Fruit fly (Drosophila melanogaster) whole organism, embryonic: Measurements from ENCODE around the gene Hexo2.

ENCODE experiments used
- Ada2b ChIP-seq: fragments of 200-800 bp; sonication (Bioruptor generic); IDR thresholded peaks from 2 replicates; pipeline ENCODE4 v1.3.6; 2022; ENCODE audit warnings: missing biosample characterization, missing genetic modification characterization
- Awh ChIP-seq: fragments of 200-800 bp; sonication (Bioruptor generic); IDR thresholded peaks from 2 replicates; pipeline ENCODE4, ENCODE4 v1.3.6; 2022; ENCODE audit warnings: missing biosample characterization, missing genetic modification characterization
- CG1024 ChIP-seq: fragments of 200-800 bp; sonication (Bioruptor generic); IDR thresholded peaks from 2 replicates; pipeline ENCODE4 v1.3.6; 2022; ENCODE audit warnings: missing biosample characterization, missing genetic modification characterization
- CG10462 ChIP-seq: fragments of 200-800 bp; sonication (Bioruptor generic); optimal IDR thresholded peaks from 2 replicates; lab custom pipeline; 2016; ENCODE audit warnings: missing biosample characterization, missing genetic modification characterization
- CG11398 ChIP-seq: fragments of 200-800 bp; sonication (Bioruptor generic); optimal IDR thresholded peaks from 2 replicates; lab custom pipeline; 2016; ENCODE audit warnings: missing biosample characterization, missing genetic modification characterization
- CG12769 ChIP-seq: fragments of 200-800 bp; sonication (Bioruptor generic); optimal IDR thresholded peaks from 2 replicates; lab custom pipeline; 2019; ENCODE audit warnings: missing biosample characterization, mild to moderate bottlenecking, missing genetic modification characterization, moderate library complexity
- CG13424 ChIP-seq: fragments of 200-800 bp; sonication (Bioruptor generic); optimal IDR thresholded peaks from 2 replicates; lab custom pipeline; 2019; ENCODE audit warnings: missing biosample characterization, mild to moderate bottlenecking, missing genetic modification characterization, moderate library complexity
- CG13775 ChIP-seq: fragments of 200-800 bp; sonication (Bioruptor generic); optimal IDR thresholded peaks from 3 replicates; lab custom pipeline; 2017; ENCODE audit warnings: missing biosample characterization, mild to moderate bottlenecking, missing genetic modification characterization
- CG15011 ChIP-seq: fragments of 200-800 bp; sonication (Bioruptor generic); optimal IDR thresholded peaks from 3 replicates; lab custom pipeline; 2018; ENCODE audit warnings: missing biosample characterization, mild to moderate bottlenecking, missing genetic modification characterization
- CG15601 ChIP-seq: fragments of 200-800 bp; sonication (Bioruptor generic); optimal IDR thresholded peaks from 3 replicates; lab custom pipeline; 2019; ENCODE audit warnings: missing biosample characterization, mild to moderate bottlenecking, missing genetic modification characterization, moderate library complexity
- CG17385 ChIP-seq: fragments of 200-800 bp; sonication (Bioruptor generic); optimal IDR thresholded peaks from 3 replicates; lab custom pipeline; 2018; ENCODE audit warnings: missing biosample characterization, mild to moderate bottlenecking, missing genetic modification characterization
- CG1832 ChIP-seq: fragments of 200-800 bp; sonication (Bioruptor generic); optimal IDR thresholded peaks from 2 replicates; lab custom pipeline; 2017; ENCODE audit warnings: missing biosample characterization, mild to moderate bottlenecking, missing genetic modification characterization, inconsistent platforms
- CG30431 ChIP-seq: fragments of 200-800 bp; sonication (Bioruptor generic); optimal IDR thresholded peaks from 2 replicates; lab custom pipeline; 2017; ENCODE audit warnings: missing biosample characterization, missing genetic modification characterization
- CG34422 ChIP-seq: fragments of 200-800 bp; sonication (Bioruptor generic); IDR thresholded peaks from 3 replicates; pipeline ENCODE4 v1.3.6; 2022; ENCODE audit warnings: missing biosample characterization, missing genetic modification characterization
- CG42726 ChIP-seq: fragments of 200-800 bp; sonication (Bioruptor generic); IDR thresholded peaks from 2 replicates; pipeline ENCODE4 v1.3.6; 2022; ENCODE audit warnings: missing biosample characterization, missing genetic modification characterization; ENCODE audit not compliant: partially characterized antibody
- CG4360 ChIP-seq: fragments of 200-800 bp; sonication (Bioruptor generic); IDR thresholded peaks from 2 replicates; pipeline ENCODE4 v1.3.6; 2022; ENCODE audit warnings: missing biosample characterization, missing genetic modification characterization
- D ChIP-seq, 2 experiments: fragments of 200-800 bp in 1 of 2; fragments of >200 bp in 1 of 2; sonication (Bioruptor generic) in 1 of 2; optimal IDR thresholded peaks; 2 replicates in 1 of 2; 3 replicates in 1 of 2; lab custom pipeline; 2017; ENCODE audit warnings: mild to moderate bottlenecking in 1 of 2, missing biosample characterization in 1 of 2, missing genetic modification characterization in 1 of 2, missing genetic modification reagents in 1 of 2
- Fer3 ChIP-seq: fragments of 200-800 bp; sonication (Bioruptor generic); optimal IDR thresholded peaks from 2 replicates; lab custom pipeline; 2018; ENCODE audit warnings: missing biosample characterization, mild to moderate bottlenecking, missing genetic modification characterization, moderate library complexity
- Gug ChIP-seq: fragments of 200-800 bp; sonication (Bioruptor generic); IDR thresholded peaks from 4 replicates; pipeline ENCODE4 v1.3.6; 2022; ENCODE audit warnings: missing biosample characterization, missing genetic modification characterization
- Max ChIP-seq: fragments of 200-800 bp; sonication (Bioruptor generic); optimal IDR thresholded peaks from 2 replicates; lab custom pipeline; 2016; ENCODE audit warnings: missing biosample characterization, mild to moderate bottlenecking, missing genetic modification characterization
- Nf-YA ChIP-seq: fragments of 200-800 bp; sonication (Bioruptor generic); IDR thresholded peaks from 2 replicates; pipeline ENCODE4 v1.3.6; 2022; ENCODE audit warnings: missing biosample characterization, missing genetic modification characterization
- Nf-YB ChIP-seq: fragments of 200-800 bp; sonication (Bioruptor generic); optimal IDR thresholded peaks from 3 replicates; lab custom pipeline; 2019; ENCODE audit warnings: missing biosample characterization, mild to moderate bottlenecking, missing genetic modification characterization, moderate library complexity
- Nf-YC ChIP-seq: fragments of 200-800 bp; optimal IDR thresholded peaks from 3 replicates; lab custom pipeline; 2019; ENCODE audit warnings: missing biosample characterization, mild to moderate bottlenecking, missing genetic modification characterization, moderate library complexity
- Sry-β ChIP-seq: fragments of 200-800 bp; sonication (Bioruptor generic); optimal IDR thresholded peaks from 2 replicates; lab custom pipeline; 2018; ENCODE audit warnings: missing biosample characterization, mild to moderate bottlenecking, missing genetic modification characterization, moderate library complexity
- Trl ChIP-seq, 3 experiments: fragments of >200 bp in 2 of 3; fragments of 200-800 bp in 1 of 3; sonication (Bioruptor generic) in 1 of 3; optimal IDR thresholded peaks; 2 replicates in 1 of 3; 3 replicates in 2 of 3; lab custom pipeline; 2016 to 2017; ENCODE audit warnings: missing biosample characterization in 1 of 3, missing genetic modification characterization in 1 of 3
- abd-A ChIP-seq: fragments of 200-800 bp; sonication (Bioruptor generic); optimal IDR thresholded peaks from 3 replicates; lab custom pipeline; 2019; ENCODE audit warnings: missing biosample characterization, mild to moderate bottlenecking, missing genetic modification characterization, moderate library complexity
- ash1 ChIP-seq: fragments of 200-800 bp; sonication (Bioruptor generic); optimal IDR thresholded peaks from 2 replicates; lab custom pipeline; 2018; ENCODE audit warnings: missing biosample characterization, mild to moderate bottlenecking, missing genetic modification characterization
- bcd ChIP-seq: fragments of 200-800 bp; sonication (Bioruptor generic); optimal IDR thresholded peaks from 2 replicates; lab custom pipeline; 2017; ENCODE audit warnings: missing biosample characterization, mild to moderate bottlenecking, missing genetic modification characterization
- chinmo ChIP-seq: fragments of 200-800 bp; sonication (Bioruptor generic); IDR thresholded peaks from 4 replicates; pipeline ENCODE4 v1.3.6; 2022; ENCODE audit warnings: missing biosample characterization, missing genetic modification characterization; ENCODE audit not compliant: partially characterized antibody
- crol ChIP-seq: fragments of 200-800 bp; sonication (Bioruptor generic); IDR thresholded peaks from 2 replicates; pipeline ENCODE4 v1.3.6; 2022; ENCODE audit warnings: missing biosample characterization, missing genetic modification characterization
- dm ChIP-seq: fragments of 200-800 bp; sonication (Bioruptor generic); optimal IDR thresholded peaks from 3 replicates; lab custom pipeline; 2016; ENCODE audit warnings: missing biosample characterization, missing genetic modification characterization
- kni ChIP-seq: fragments of 200-800 bp; sonication (Bioruptor generic); optimal IDR thresholded peaks from 3 replicates; lab custom pipeline; 2017; ENCODE audit warnings: mild to moderate bottlenecking, missing biosample characterization, missing genetic modification reagents, missing genetic modification characterization
- nerfin-1 ChIP-seq: fragments of 200-800 bp; sonication (Bioruptor generic); optimal IDR thresholded peaks from 3 replicates; lab custom pipeline; 2019; ENCODE audit warnings: missing biosample characterization, mild to moderate bottlenecking, missing genetic modification characterization, moderate library complexity
- nmo ChIP-seq: fragments of 200-800 bp; sonication (Bioruptor generic); optimal IDR thresholded peaks from 2 replicates; lab custom pipeline; 2018; ENCODE audit warnings: missing biosample characterization, mild to moderate bottlenecking, missing genetic modification characterization, moderate library complexity
- oc ChIP-seq: fragments of 200-800 bp; sonication (Bioruptor generic); optimal IDR thresholded peaks from 2 replicates; lab custom pipeline; 2018; ENCODE audit warnings: missing biosample characterization, mild to moderate bottlenecking, missing genetic modification characterization, moderate library complexity
- pros ChIP-seq: fragments of 200-800 bp; sonication (Bioruptor generic); optimal IDR thresholded peaks from 3 replicates; lab custom pipeline; 2019; ENCODE audit warnings: missing biosample characterization, mild to moderate bottlenecking, missing genetic modification characterization, moderate library complexity
- sd ChIP-seq: fragments of 200-800 bp; sonication (Bioruptor generic); optimal IDR thresholded peaks from 3 replicates; lab custom pipeline; 2018; ENCODE audit warnings: missing biosample characterization, mild to moderate bottlenecking, missing genetic modification characterization, moderate library complexity
- tgo ChIP-seq: fragments of 200-800 bp; sonication (Bioruptor generic); IDR thresholded peaks from 3 replicates; pipeline ENCODE4 v1.3.6; 2022; ENCODE audit warnings: missing biosample characterization, missing genetic modification characterization
- vvl ChIP-seq: fragments of 200-800 bp; sonication (Bioruptor generic); IDR thresholded peaks from 2 replicates; pipeline ENCODE4 v1.3.6; 2022; ENCODE audit warnings: missing biosample characterization, missing genetic modification characterization
- wek ChIP-seq: fragments of 200-800 bp; sonication (Bioruptor generic); optimal IDR thresholded peaks from 3 replicates; lab custom pipeline; 2018; ENCODE audit warnings: missing biosample characterization, mild to moderate bottlenecking, missing genetic modification characterization, moderate library complexity
- z ChIP-seq: fragments of 200-800 bp; sonication (Bioruptor generic); IDR thresholded peaks from 3 replicates; pipeline ENCODE4 v1.3.6; 2022; ENCODE audit warnings: missing biosample characterization, missing genetic modification characterization

Gene Hexo2

dm6 chrX:8661162-8661807, 48.2 kb upstream of the Hexo2 start:
- TF ChIP-seq nmo (no peak), Nf-YC (tag; lab: Kevin White, UChicago) (peak; percentile 43), Nf-YA (GFP tag; lab: Robert Waterston, UW) (no peak), D (optimal IDR thresholded peaks at IDR 0.05; lab: Kevin White, UChicago) (no peak), D (GFP tag; optimal IDR thresholded peaks at IDR 0.05; lab: Kevin White, UChicago) (no peak), CG34422 (GFP tag; lab: Robert Waterston, UW) (no peak), abd-A (tag; lab: Kevin White, UChicago) (peak; percentile 81), oc (tag; lab: Kevin White, UChicago) (peak; percentile 100), CG13775 (GFP tag; lab: Kevin White, UChicago) (no peak), Ada2b (GFP tag; lab: Robert Waterston, UW) (no peak), CG13424 (tag; lab: Kevin White, UChicago) (no peak), z (GFP tag; lab: Robert Waterston, UW) (no peak), CG1832 (GFP tag; lab: Kevin White, UChicago) (peak; percentile 43), nerfin-1 (no peak), Gug (GFP tag; lab: Robert Waterston, UW) (no peak), CG15011 (GFP tag; lab: Kevin White, UChicago) (no peak), ash1 (no peak), CG4360 (GFP tag; lab: Robert Waterston, UW) (peak; percentile 82), Nf-YB (GFP tag; lab: Kevin White, UChicago) (peak; percentile 45), CG42726 (GFP tag; lab: Robert Waterston, UW) (no peak), Sry-β (GFP tag; lab: Kevin White, UChicago) (peak; percentile 79), CG30431 (GFP tag; lab: Kevin White, UChicago) (no peak), tgo (GFP tag; lab: Robert Waterston, UW) (no peak), Fer3 (no peak), CG15601 (no peak), Max (GFP tag; lab: Kevin White, UChicago) (no peak), bcd (no peak), CG12769 (tag; lab: Kevin White, UChicago) (no peak), pros (peak; percentile 3), kni (peak; percentile 69), Trl (optimal IDR thresholded peaks at IDR 0.05; lab: Kevin White, UChicago) (peak in 1 of 2 experiments; percentile 20), Trl (GFP tag; optimal IDR thresholded peaks at IDR 0.05; lab: Kevin White, UChicago) (no peak), crol (peak; percentile 98), CG11398 (GFP tag; lab: Kevin White, UChicago) (no peak), dm (GFP tag; lab: Kevin White, UChicago) (no peak), wek (GFP tag; lab: Kevin White, UChicago) (no peak)

- TF ChIP-seq Awh (GFP tag; lab: Robert Waterston, UW) (peak; percentile 72), abd-A (tag; lab: Kevin White, UChicago) (peak; percentile 24), CG1024 (GFP tag; lab: Robert Waterston, UW) (no peak), vvl (GFP tag; lab: Robert Waterston, UW) (0 out of 2 replicates have a peak, but pooled peaks have one; percentile 20), CG4360 (GFP tag; lab: Robert Waterston, UW) (peak; percentile 86), chinmo (GFP tag; lab: Robert Waterston, UW) (0 out of 4 replicates have a peak, but pooled peaks have one; percentile 53), crol (0 out of 2 replicates have a peak, but pooled peaks have one; percentile 36), sd (tag; lab: Kevin White, UChicago) (peak; percentile 50), oc (tag; lab: Kevin White, UChicago) (peak; percentile 88), CG10462 (GFP tag; lab: Kevin White, UChicago) (no peak), CG17385 (GFP tag; lab: Kevin White, UChicago) (no peak)
These were observed 47.2 kb upstream of the Hexo2 start for dm6 chrX:8662247-8662646.
